Worm (Caenorhabditis elegans) whole organism, late embryonic: ENCODE measurements around the gene Y24F12A.1.

Experiments
- dve-1 ChIP-seq: sonication (generic microtip); optimal IDR thresholded peaks from 2 replicates; lab custom pipeline; 2017; ENCODE audit warnings: antibody characterized with exemption, mild to moderate bottlenecking, missing genetic modification characterization, missing compliant biosample characterization
- elt-4 ChIP-seq: sonication (generic microtip); optimal IDR thresholded peaks from 2 replicates; lab custom pipeline; 2016; ENCODE audit warnings: missing genetic modification characterization, missing compliant biosample characterization
- fax-1 ChIP-seq: sonication (generic microtip); optimal IDR thresholded peaks from 2 replicates; lab custom pipeline; 2016; ENCODE audit warnings: missing genotype, missing genetic modification characterization, missing compliant biosample characterization
- fkh-10 ChIP-seq: fragments of 150-350 bp; optimal IDR thresholded peaks from 2 replicates; lab custom pipeline; 2014; ENCODE audit warnings: missing biosample characterization, missing genetic modification reagents, missing genetic modification characterization
- nhr-11 ChIP-seq: fragments of 150-350 bp; optimal IDR thresholded peaks from 2 replicates; lab custom pipeline; 2014; ENCODE audit warnings: missing biosample characterization, missing genetic modification characterization
- pqm-1 ChIP-seq: sonication (generic microtip); optimal IDR thresholded peaks from 2 replicates; lab custom pipeline; 2016; ENCODE audit warnings: missing genetic modification characterization, missing compliant biosample characterization
- pros-1 ChIP-seq: fragments of 150-350 bp; optimal IDR thresholded peaks from 2 replicates; lab custom pipeline; 2014; ENCODE audit warnings: missing biosample characterization, missing genetic modification reagents, missing genetic modification characterization
- ref-2 ChIP-seq: sonication (generic microtip); optimal IDR thresholded peaks from 2 replicates; lab custom pipeline; 2016; ENCODE audit warnings: missing genetic modification characterization, missing compliant biosample characterization
- sox-4 ChIP-seq: sonication (generic microtip); optimal IDR thresholded peaks from 2 replicates; lab custom pipeline; 2017; ENCODE audit warnings: mild to moderate bottlenecking, missing genetic modification characterization, inconsistent platforms, missing compliant biosample characterization
- tbx-2 ChIP-seq: sonication (generic microtip); optimal IDR thresholded peaks from 2 replicates; lab custom pipeline; 2016; ENCODE audit warnings: missing genetic modification characterization, missing compliant biosample characterization
- unc-86 ChIP-seq: sonication (generic microtip); optimal IDR thresholded peaks from 2 replicates; lab custom pipeline; 2016; ENCODE audit warnings: missing genetic modification characterization, missing compliant biosample characterization
- ztf-16 ChIP-seq: sonication (generic microtip); optimal IDR thresholded peaks from 2 replicates; lab custom pipeline; 2017; ENCODE audit warnings: missing genetic modification characterization, missing compliant biosample characterization

DNA sequence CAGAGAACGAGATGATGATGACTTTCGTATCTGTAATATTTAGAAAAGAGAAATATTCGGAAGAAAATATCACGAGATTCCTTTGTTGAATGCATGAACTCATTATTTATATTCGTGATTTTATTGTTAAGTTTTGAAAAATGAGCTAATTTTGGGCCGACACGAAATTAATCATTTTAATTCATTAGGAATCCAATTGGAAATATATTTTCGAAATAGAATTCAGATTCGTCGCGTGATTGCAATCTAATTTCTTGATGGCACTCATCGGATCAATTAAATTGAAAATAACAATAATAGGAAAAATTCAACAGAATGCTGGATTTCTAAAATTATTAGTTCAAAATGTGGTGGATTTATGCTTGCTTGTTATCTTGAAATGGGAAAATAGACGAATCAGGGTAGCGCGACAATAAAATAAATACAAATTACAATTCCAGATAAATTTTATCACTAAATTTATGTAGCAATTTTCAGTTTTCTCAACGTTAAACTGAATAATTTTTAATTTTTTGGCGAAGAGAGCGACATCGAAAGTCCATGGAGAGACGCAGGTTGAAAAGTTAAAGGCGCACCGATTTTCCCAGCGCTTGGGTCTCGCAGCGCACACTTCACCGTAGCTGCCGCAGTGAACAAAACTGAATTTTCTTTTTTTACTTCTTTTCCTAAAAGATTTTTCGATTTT is 3.2 kb upstream of the Y24F12A.1 start:
- TF ChIP-seq ref-2 (tag; lab: Kevin White, UChicago) (no peak), dve-1 (no peak), unc-86 (tag; lab: Kevin White, UChicago) (no peak), fkh-10 (no peak), elt-4 (tag; lab: Kevin White, UChicago) (no peak), tbx-2 (peak; percentile 2), pqm-1 (no peak), sox-4 (tag; lab: Kevin White, UChicago) (peak; percentile 16), fax-1 (no peak), ztf-16 (tag; lab: Kevin White, UChicago) (no peak), pros-1 (no peak), nhr-11 (tag; lab: Kevin White, UChicago) (no peak)
